Fruit fly (Drosophila melanogaster): ENCODE measurements around the gene hzg.

The hzg gene

dm6 chr3L:16027163-16027633 is 22.7 kb upstream of the hzg start (continued):
- TF ChIP-seq CG11723 (GFP tag; optimal IDR thresholded peaks at IDR 0.05) = peak; percentile 27
- TF ChIP-seq CG11504 (tag; optimal IDR thresholded peaks at IDR 0.05) = peak; percentile 34
- TF ChIP-seq Awh (GFP tag; IDR thresholded peaks at IDR 0.05) = no peak
- TF ChIP-seq BtbVII (GFP tag; optimal IDR thresholded peaks at IDR 0.05) = peak; percentile 63
- no peak for TF ChIP-seq Dad (GFP tag; optimal IDR thresholded peaks at IDR 0.05)
- TF ChIP-seq pnt (GFP tag; optimal IDR thresholded peaks at IDR 0.05) = peak; percentile 7
- peak; percentile 13 for TF ChIP-seq scrt (GFP tag; optimal IDR thresholded peaks at IDR 0.05)
- no peak for TF ChIP-seq Aef1 (GFP tag; IDR thresholded peaks at IDR 0.05)
- TF ChIP-seq ac (GFP tag; optimal IDR thresholded peaks at IDR 0.05) = peak; percentile 74
- no peak for TF ChIP-seq CG9876 (GFP tag; optimal IDR thresholded peaks at IDR 0.05)
- TF ChIP-seq CG2889 (GFP tag; IDR thresholded peaks at IDR 0.05) = 0 out of 3 replicates have a peak, but pooled peaks have one; percentile 19
- no peak for TF ChIP-seq Dfd (GFP tag; optimal IDR thresholded peaks at IDR 0.05)
- TF ChIP-seq en (GFP tag; optimal IDR thresholded peaks at IDR 0.05) = no peak
- TF ChIP-seq NC2β (GFP tag; optimal IDR thresholded peaks at IDR 0.05) = no peak
- no peak for TF ChIP-seq NFAT (GFP tag; IDR thresholded peaks at IDR 0.05)
- TF ChIP-seq CG11695 (GFP tag; IDR thresholded peaks at IDR 0.05) = peak; percentile 50; the same call in 1 of the 3 replicates
- TF ChIP-seq H2.0 (GFP tag; IDR thresholded peaks at IDR 0.05) = no peak
- TF ChIP-seq hth (optimal IDR thresholded peaks at IDR 0.05) = no peak
- no peak for TF ChIP-seq Rx (GFP tag; IDR thresholded peaks at IDR 0.05)
- no peak for TF ChIP-seq CG1602 (GFP tag; optimal IDR thresholded peaks at IDR 0.05)
- peak; percentile 37 for TF ChIP-seq CG4424 (GFP tag; optimal IDR thresholded peaks at IDR 0.05)
- TF ChIP-seq sim (GFP tag; IDR thresholded peaks at IDR 0.05) = 0 out of 2 replicates have a peak, but pooled peaks have one; percentile 23
- no peak for TF ChIP-seq CG10147 (GFP tag; optimal IDR thresholded peaks at IDR 0.05)
- no peak for TF ChIP-seq hb (GFP tag; IDR thresholded peaks at IDR 0.05; ENCODE audit: partially characterized antibody)
- TF ChIP-seq hkb (optimal IDR thresholded peaks at IDR 0.05) = no peak
- TF ChIP-seq hkb (GFP tag; IDR thresholded peaks at IDR 0.05) = no peak; the same call in none of the 2 replicates
- TF ChIP-seq CG31441 (GFP tag; IDR thresholded peaks at IDR 0.05) = peak; percentile 40; the same call in 1 of the 2 replicates
- TF ChIP-seq crc (GFP tag; optimal IDR thresholded peaks at IDR 0.05) = no peak
- TF ChIP-seq schlank (tag; optimal IDR thresholded peaks at IDR 0.05) = no peak
- TF ChIP-seq CG6272 (GFP tag; IDR thresholded peaks at IDR 0.05) = no peak; the same call in 1 of the 2 replicates
- TF ChIP-seq BEAF-32 (GFP tag; optimal IDR thresholded peaks at IDR 0.05) = no peak

- no peak for TF ChIP-seq CG6654 (GFP tag; optimal IDR thresholded peaks at IDR 0.05)
- peak; percentile 39 for TF ChIP-seq CG3281 (GFP tag; optimal IDR thresholded peaks at IDR 0.05)
- peak; percentile 68 for TF ChIP-seq CG15011 (GFP tag; optimal IDR thresholded peaks at IDR 0.05)
- TF ChIP-seq so (GFP tag; IDR thresholded peaks at IDR 0.05) = peak; percentile 80; the same call in 2 of the 3 replicates
- peak; percentile 75 for TF ChIP-seq wek (GFP tag; optimal IDR thresholded peaks at IDR 0.05)
- TF ChIP-seq Abd-B (GFP tag; optimal IDR thresholded peaks at IDR 0.05) = no peak
- no peak for TF ChIP-seq hkb (optimal IDR thresholded peaks at IDR 0.05)
- TF ChIP-seq hkb (GFP tag; IDR thresholded peaks at IDR 0.05) = peak; percentile 56; the same call in 1 of the 2 replicates
- TF ChIP-seq CG6683 (GFP tag; optimal IDR thresholded peaks at IDR 0.05) = peak; percentile 45
- TF ChIP-seq lab (GFP tag; optimal IDR thresholded peaks at IDR 0.05) = peak; percentile 78
- TF ChIP-seq br (optimal IDR thresholded peaks at IDR 0.05) = no peak
- peak; percentile 66 for TF ChIP-seq CG7987 (GFP tag; optimal IDR thresholded peaks at IDR 0.05)
- TF ChIP-seq sens (GFP tag) = peak; percentile 94
- peak; percentile 40 for TF ChIP-seq CG11504 (tag; optimal IDR thresholded peaks at IDR 0.05)
- peak; percentile 51 for TF ChIP-seq twi (tag; optimal IDR thresholded peaks at IDR 0.05)
- TF ChIP-seq bsh (GFP tag; optimal IDR thresholded peaks at IDR 0.05) = peak in 1 of 2 experiments; percentile 77
- no peak for TF ChIP-seq lbe (GFP tag; optimal IDR thresholded peaks at IDR 0.05)
- peak; percentile 4 for TF ChIP-seq Sry-β (GFP tag; optimal IDR thresholded peaks at IDR 0.05)
- peak; percentile 64 for TF ChIP-seq CG34376 (GFP tag; optimal IDR thresholded peaks at IDR 0.05)
- peak; percentile 19 for TF ChIP-seq Fer2 (tag; optimal IDR thresholded peaks at IDR 0.05)
- TF ChIP-seq CG3847 (GFP tag; IDR thresholded peaks at IDR 0.05) = no peak
- no peak for TF ChIP-seq Ssrp (tag; optimal IDR thresholded peaks at IDR 0.05)
- TF ChIP-seq CkIIα-i1 (GFP tag; IDR thresholded peaks at IDR 0.05) = no peak
Observed at dm6 chr3L:16026065-16026789, 21.7 kb upstream of the hzg start.
